Fruit fly (Drosophila melanogaster) whole organism, wandering third instar larva: ENCODE results near the gene SkpC.
A peak's percentile ranks its signal among the peaks of the same experiment; 100 is the strongest.

Source experiments
- CG32264 ChIP-seq: fragments of 200-800 bp; sonication (Bioruptor generic); optimal IDR thresholded peaks from 2 replicates; lab custom pipeline; 2016; ENCODE audit warnings: missing biosample characterization, missing genetic modification characterization
- CG9705 ChIP-seq: fragments of 200-800 bp; sonication (Bioruptor generic); optimal IDR thresholded peaks from 2 replicates; lab custom pipeline; 2018; ENCODE audit warnings: missing biosample characterization, mild to moderate bottlenecking, missing genetic modification characterization
- Dfd ChIP-seq: fragments of >200 bp; optimal IDR thresholded peaks from 2 replicates; lab custom pipeline; 2017; ENCODE audit warnings: missing biosample characterization, missing genetic modification characterization
- Dif ChIP-seq: fragments of 200-275, 200-300 bp; sonication (Bioruptor generic); optimal IDR thresholded peaks from 2 replicates; lab custom pipeline; 2018; ENCODE audit warnings: missing biosample characterization, missing genetic modification characterization; ENCODE audit not compliant: partially characterized antibody
- HLH106 ChIP-seq: fragments of 200-800 bp; optimal IDR thresholded peaks from 3 replicates; lab custom pipeline; 2019; ENCODE audit warnings: missing biosample characterization, mild to moderate bottlenecking, missing genetic modification characterization, moderate library complexity
- Hnf4 ChIP-seq: fragments of 200-800 bp; sonication (Bioruptor generic); optimal IDR thresholded peaks from 2 replicates; lab custom pipeline; 2016; ENCODE audit warnings: missing biosample characterization, mild to moderate bottlenecking, missing genetic modification characterization
- Hr78 ChIP-seq: fragments of >200 bp; optimal IDR thresholded peaks from 2 replicates; lab custom pipeline; 2017; ENCODE audit warnings: missing biosample characterization, missing genetic modification characterization
- Hr83 ChIP-seq: fragments of 200-300 bp; sonication (Bioruptor generic); optimal IDR thresholded peaks from 2 replicates; lab custom pipeline; 2016; ENCODE audit warnings: missing biosample characterization, mild to moderate bottlenecking, missing genetic modification characterization, moderate library complexity; ENCODE audit not compliant: poor library complexity, severe bottlenecking
- Mio ChIP-seq: sonication (Bioruptor generic); optimal IDR thresholded peaks from 2 replicates; lab custom pipeline; 2016; ENCODE audit warnings: missing biosample characterization, missing genetic modification characterization
- Myc ChIP-seq: fragments of >200 bp; optimal IDR thresholded peaks from 2 replicates; lab custom pipeline; 2017
- N ChIP-seq: fragments of >200 bp; optimal IDR thresholded peaks from 2 replicates; lab custom pipeline; 2018; ENCODE audit warnings: missing biosample characterization, missing external identifiers, missing genetic modification characterization
- OdsH ChIP-seq: fragments of 200-800 bp; sonication (Bioruptor generic); optimal IDR thresholded peaks from 2 replicates; lab custom pipeline; 2016; ENCODE audit warnings: missing biosample characterization, mild to moderate bottlenecking, missing genetic modification characterization
- Rel ChIP-seq, 2 experiments: fragments of 200-800 bp; sonication (Bioruptor generic) in 1 of 2; optimal IDR thresholded peaks; 2 replicates in 1 of 2; 3 replicates in 1 of 2; lab custom pipeline; 2016 to 2019; ENCODE audit warnings: mild to moderate bottlenecking in 2 of 2, missing biosample characterization in 2 of 2, missing genetic modification characterization in 2 of 2, moderate library complexity in 1 of 2
- Sp1 ChIP-seq: fragments of 200-800 bp; sonication (Bioruptor generic); optimal IDR thresholded peaks from 3 replicates; lab custom pipeline; 2019; ENCODE audit warnings: missing biosample characterization, mild to moderate bottlenecking, missing genetic modification characterization, moderate library complexity
- Vsx2 ChIP-seq: fragments of 200-300, 225-300 bp; sonication (Bioruptor generic); optimal IDR thresholded peaks from 2 replicates; lab custom pipeline; 2018; ENCODE audit warnings: missing biosample characterization, missing genetic modification characterization; ENCODE audit not compliant: partially characterized antibody
- br ChIP-seq: fragments of 200-800 bp; sonication (Bioruptor generic); optimal IDR thresholded peaks from 2 replicates; lab custom pipeline; 2016; ENCODE audit warnings: missing biosample characterization, missing genetic modification characterization
- dl ChIP-seq, 2 experiments: fragments of 175-275, 200-275 bp in 1 of 2; fragments of 200-275 bp in 1 of 2; sonication (Bioruptor generic); optimal IDR thresholded peaks; lab custom pipeline; 2018; ENCODE audit warnings: mild to moderate bottlenecking in 2 of 2, missing biosample characterization in 2 of 2, missing genetic modification characterization in 2 of 2, moderate library complexity in 2 of 2; ENCODE audit not compliant: partially characterized antibody in 2 of 2, insufficient read depth in 1 of 2
- ey ChIP-seq: fragments of 200-800 bp; sonication (Bioruptor generic); optimal IDR thresholded peaks from 2 replicates; lab custom pipeline; 2016; ENCODE audit warnings: missing biosample characterization, missing genetic modification characterization
- foxo ChIP-seq, 2 experiments: fragments of 200-800 bp; sonication (Bioruptor generic); optimal IDR thresholded peaks; 2 replicates in 1 of 2; 3 replicates in 1 of 2; lab custom pipeline; 2016 to 2017; ENCODE audit warnings: missing biosample characterization in 2 of 2, missing genetic modification characterization in 2 of 2
- fru ChIP-seq: fragments of 200-800 bp; sonication (Bioruptor generic); optimal IDR thresholded peaks from 3 replicates; lab custom pipeline; 2016; ENCODE audit warnings: missing biosample characterization, mild to moderate bottlenecking, missing genetic modification characterization
- lola ChIP-seq: fragments of >200 bp; optimal IDR thresholded peaks from 2 replicates; lab custom pipeline; 2017; ENCODE audit warnings: missing biosample characterization, missing genetic modification characterization
- psq ChIP-seq: fragments of 200-800 bp; sonication (Bioruptor generic); optimal IDR thresholded peaks from 3 replicates; lab custom pipeline; 2017; ENCODE audit warnings: missing biosample characterization, mild to moderate bottlenecking, missing genetic modification characterization, moderate library complexity
- rgr ChIP-seq: fragments of 200-800 bp; sonication (Bioruptor generic); optimal IDR thresholded peaks from 3 replicates; lab custom pipeline; 2016; ENCODE audit warnings: missing biosample characterization, mild to moderate bottlenecking, missing genetic modification characterization
- sage ChIP-seq: fragments of 200-800 bp; sonication (Bioruptor generic); optimal IDR thresholded peaks from 2 replicates; lab custom pipeline; 2016; ENCODE audit warnings: missing biosample characterization, mild to moderate bottlenecking, missing genetic modification characterization
- sv ChIP-seq: fragments of 200-800 bp; sonication (Bioruptor generic); optimal IDR thresholded peaks from 3 replicates; lab custom pipeline; 2016; ENCODE audit warnings: missing biosample characterization, missing genetic modification characterization
- tai ChIP-seq: sonication (Bioruptor generic); optimal IDR thresholded peaks from 2 replicates; lab custom pipeline; 2016; ENCODE audit warnings: missing biosample characterization, missing genetic modification characterization
- usp ChIP-seq: fragments of >200 bp; optimal IDR thresholded peaks from 2 replicates; lab custom pipeline; 2017; ENCODE audit warnings: missing biosample characterization, missing genetic modification characterization
- woc ChIP-seq: sonication (Bioruptor generic); optimal IDR thresholded peaks from 2 replicates; lab custom pipeline; 2016; ENCODE audit warnings: missing biosample characterization, mild to moderate bottlenecking, missing genetic modification characterization

SkpC gene

dm6 chrX:19851095-19851988 is 35.5 kb downstream of the SkpC start:
- TF ChIP-seq dl (GFP tag; optimal IDR thresholded peaks at IDR 0.05; lab: Kevin White, UChicago; ENCODE audit: insufficient read depth in 1 of 2, partially characterized antibody in 2 of 2) (peak in 1 of 2 experiments; percentile 46), br (GFP tag; lab: Kevin White, UChicago) (no peak), fru (GFP tag; lab: Kevin White, UChicago) (no peak), CG9705 (no peak), Hr83 (GFP tag; lab: Kevin White, UChicago) (no peak), HLH106 (tag; lab: Kevin White, UChicago) (no peak), OdsH (GFP tag; lab: Kevin White, UChicago) (no peak), Sp1 (GFP tag; lab: Kevin White, UChicago) (no peak), sage (GFP tag; lab: Kevin White, UChicago) (no peak), Dif (GFP tag; lab: Kevin White, UChicago) (peak; percentile 66), psq (GFP tag; lab: Kevin White, UChicago) (peak; percentile 61), Vsx2 (GFP tag; lab: Kevin White, UChicago) (no peak), Hnf4 (GFP tag; lab: Kevin White, UChicago) (no peak), sv (GFP tag; lab: Kevin White, UChicago) (no peak)

dm6 chrX:19851989-19852307 is 36.1 kb downstream of the SkpC start, which contains the start of the genes pico and Nup205:
TSS of gene pico (minus strand) at chrX:19852059.
TSS of gene Nup205 (plus strand) at chrX:19852214.
- TF ChIP-seq psq (GFP tag; lab: Kevin White, UChicago) (no peak), sv (GFP tag; lab: Kevin White, UChicago) (peak; percentile 5), lola (GFP tag; lab: Kevin White, UChicago) (no peak), Myc (lab: Kevin White, UChicago) (peak; percentile 86), Sp1 (GFP tag; lab: Kevin White, UChicago) (peak; percentile 10), Rel (GFP tag; optimal IDR thresholded peaks at IDR 0.05; lab: Kevin White, UChicago) (no peak), Rel (tag; optimal IDR thresholded peaks at IDR 0.05; lab: Kevin White, UChicago) (peak; percentile 41)

DNA sequence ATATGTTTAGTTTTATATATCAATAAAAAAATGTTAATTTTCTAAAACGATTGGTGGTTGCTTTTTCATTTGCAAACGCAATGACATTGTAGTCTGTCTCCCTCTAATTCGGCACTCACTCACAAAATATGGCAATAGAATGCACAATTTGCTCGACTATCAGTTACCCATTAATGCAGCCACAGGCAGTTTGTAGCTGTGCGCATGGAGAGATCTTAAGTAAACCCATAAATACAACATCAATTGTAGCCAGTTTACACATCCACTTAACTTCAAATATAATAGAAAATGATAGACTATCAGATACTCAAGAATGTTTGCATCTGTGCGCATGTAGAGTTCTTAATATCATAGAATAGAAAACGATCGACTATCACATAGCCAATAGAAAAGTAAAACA is 43.5 kb downstream of the SkpC start:
- TF ChIP-seq N (GFP tag; lab: Kevin White, UChicago), result no peak
- TF ChIP-seq Mio, result no peak
- TF ChIP-seq CG32264 (GFP tag; lab: Kevin White, UChicago), result no peak
- no peak for TF ChIP-seq rgr (GFP tag; lab: Kevin White, UChicago)
- TF ChIP-seq ey, result no peak
- TF ChIP-seq Hr78 (GFP tag; lab: Kevin White, UChicago), result no peak
- no peak for TF ChIP-seq Dfd (GFP tag; lab: Kevin White, UChicago)
- no peak for TF ChIP-seq CG9705
- TF ChIP-seq OdsH (GFP tag; lab: Kevin White, UChicago), result no peak

- TF ChIP-seq foxo (GFP tag; optimal IDR thresholded peaks at IDR 0.05; lab: Kevin White, UChicago) (peak in 1 of 2 experiments; percentile 11), br (GFP tag; lab: Kevin White, UChicago) (no peak), Myc (lab: Kevin White, UChicago) (peak; percentile 62), usp (GFP tag; lab: Kevin White, UChicago) (no peak), Hr78 (GFP tag; lab: Kevin White, UChicago) (no peak), tai (GFP tag; lab: Kevin White, UChicago) (no peak), Hr83 (GFP tag; lab: Kevin White, UChicago) (peak; percentile 86), woc (GFP tag; lab: Kevin White, UChicago) (no peak), Sp1 (GFP tag; lab: Kevin White, UChicago) (no peak), sage (GFP tag; lab: Kevin White, UChicago) (no peak), CG9705 (no peak), psq (GFP tag; lab: Kevin White, UChicago) (peak; percentile 6), sv (GFP tag; lab: Kevin White, UChicago) (peak; percentile 27), Mio (no peak), fru (GFP tag; lab: Kevin White, UChicago) (peak; percentile 65), Dif (GFP tag; lab: Kevin White, UChicago) (no peak)
These were observed 49.7 kb downstream of the SkpC start, which contains the start of gene THADA for dm6 chrX:19865389-19866144. TSS of gene THADA (minus strand) at chrX:19865524.
